Worm (Caenorhabditis elegans) whole organism, young adult: Measurements from ENCODE around the gene M05D6.8.

ENCODE experiments used
- athp-1 ChIP-seq: sonication (generic microtip); optimal IDR thresholded peaks from 2 replicates; lab custom pipeline; 2017; ENCODE audit warnings: mild to moderate bottlenecking, missing genetic modification characterization, missing compliant biosample characterization
- dpff-1 ChIP-seq: sonication (generic microtip); optimal IDR thresholded peaks from 2 replicates; lab custom pipeline; 2017; ENCODE audit warnings: mild to moderate bottlenecking, missing genetic modification characterization, missing compliant biosample characterization
- dpl-1 ChIP-seq: fragments of 150-350 bp; optimal IDR thresholded peaks from 2 replicates; lab custom pipeline; 2014; ENCODE audit warnings: missing biosample characterization, missing genetic modification reagents, missing genetic modification characterization
- him-1 ChIP-seq: sonication (generic microtip); optimal IDR thresholded peaks from 2 replicates; lab custom pipeline; 2016; ENCODE audit warnings: missing genotype, missing genetic modification reagents, missing genetic modification characterization, missing compliant biosample characterization
- lir-1 ChIP-seq: fragments of 200-800 bp; sonication (Bioruptor generic); conservative IDR thresholded peaks from 2 replicates; pipeline ENCODE4 v1.3.6; 2022; ENCODE audit warnings: missing genetic modification reagents, missing genetic modification characterization, missing compliant biosample characterization
- mes-4 ChIP-seq: sonication (generic microtip); optimal IDR thresholded peaks from 2 replicates; lab custom pipeline; 2016; ENCODE audit warnings: missing genotype, missing genetic modification characterization, missing compliant biosample characterization
- sea-2 ChIP-seq: fragments of 200-800 bp; sonication (Bioruptor generic); IDR thresholded peaks from 2 replicates; pipeline ENCODE4 v1.3.6; 2022; ENCODE audit warnings: missing genetic modification characterization, missing compliant biosample characterization
- snpc-4 ChIP-seq, 5 experiments: fragments of 150-350 bp in 1 of 5; sonication (generic microtip) in 4 of 5; optimal IDR thresholded peaks; 2 replicates each; lab custom pipeline; 2014 to 2018; ENCODE audit warnings: missing genetic modification characterization in 5 of 5, missing biosample characterization in 3 of 5, antibody characterized with exemption in 2 of 5, mild to moderate bottlenecking in 2 of 5, missing compliant biosample characterization in 2 of 5, missing genotype in 2 of 5, moderate library complexity in 2 of 5, missing genetic modification reagents in 1 of 5
- unc-130 ChIP-seq: sonication (generic microtip); optimal IDR thresholded peaks from 2 replicates; lab custom pipeline; 2016; ENCODE audit warnings: missing genetic modification reagents, missing genetic modification characterization, missing compliant biosample characterization

ce11 chrII:8467809-8468208 lies 3.2 kb downstream of the M05D6.8 start, which contains the start of gene M05D6.2:
- no peak for TF ChIP-seq dpl-1 (GFP tag; lab: Kevin White, UChicago)
- TF ChIP-seq athp-1 (tag; lab: Kevin White, UChicago): no peak
- no peak for TF ChIP-seq sea-2 (GFP tag; lab: Robert Waterston, UW)
- TF ChIP-seq him-1 (tag; lab: Kevin White, UChicago): no peak
- TF ChIP-seq snpc-4 (GFP tag; optimal IDR thresholded peaks at IDR 0.05; lab: Kevin White, UChicago): no peak
- no peak for TF ChIP-seq snpc-4 (tag; optimal IDR thresholded peaks at IDR 0.05; lab: Kevin White, UChicago)
- TF ChIP-seq lir-1 (GFP tag; lab: Robert Waterston, UW): no peak
- TF ChIP-seq unc-130 (GFP tag; lab: Kevin White, UChicago): no peak
- TF ChIP-seq dpff-1 (tag; lab: Kevin White, UChicago): no peak
- TF ChIP-seq mes-4 (tag; lab: Kevin White, UChicago): no peak
